Worm (Caenorhabditis elegans): Measurements from ENCODE around the gene T09A12.8.

ce11 chrIV:8199274-8199673 lies 44.2 kb downstream of the T09A12.8 start:
- TF ChIP-seq dve-1 (tag; optimal IDR thresholded peaks at IDR 0.05) (no peak), pha-4 (tag; optimal IDR thresholded peaks at IDR 0.05) (no peak), nfya-1 (tag; optimal IDR thresholded peaks at IDR 0.05) (no peak), fax-1 (tag; optimal IDR thresholded peaks at IDR 0.05) (no peak), fkh-6 (tag; optimal IDR thresholded peaks at IDR 0.05) (no peak), ahr-1 (tag; optimal IDR thresholded peaks at IDR 0.05) (no peak), sdc-2 (tag; optimal IDR thresholded peaks at IDR 0.05) (no peak), pag-3 (tag; optimal IDR thresholded peaks at IDR 0.05; ENCODE audit: borderline replicate concordance) (no peak), dmd-4 (tag; optimal IDR thresholded peaks at IDR 0.05; ENCODE audit: borderline replicate concordance) (no peak), ceh-45 (GFP tag; IDR thresholded peaks at IDR 0.05) (no peak), tbx-7 (tag; optimal IDR thresholded peaks at IDR 0.05) (no peak), che-1 (tag; optimal IDR thresholded peaks at IDR 0.05) (no peak), ceh-48 (tag; optimal IDR thresholded peaks at IDR 0.05) (no peak), lim-6 (tag; optimal IDR thresholded peaks at IDR 0.05) (no peak)
